Worm (Caenorhabditis elegans) whole organism, early embryonic: ENCODE data around the gene srx-108.

Experiments
- B0310.2 ChIP-seq: sonication (generic microtip); optimal IDR thresholded peaks from 2 replicates; lab custom pipeline; 2016; ENCODE audit warnings: mild to moderate bottlenecking, missing genetic modification characterization, missing compliant biosample characterization
- F13C5.2 ChIP-seq: sonication (generic microtip); optimal IDR thresholded peaks from 2 replicates; lab custom pipeline; 2017; ENCODE audit warnings: mild to moderate bottlenecking, missing genetic modification characterization, inconsistent platforms, missing compliant biosample characterization
- aly-1 ChIP-seq: sonication (generic microtip); optimal IDR thresholded peaks from 2 replicates; lab custom pipeline; 2016; ENCODE audit warnings: missing genetic modification characterization, missing compliant biosample characterization
- ama-1 ChIP-seq: fragments of 150-350 bp; optimal IDR thresholded peaks from 2 replicates; lab custom pipeline; 2014
- ceh-13 ChIP-seq: fragments of 200-800 bp; sonication (Bioruptor generic); optimal IDR thresholded peaks from 2 replicates; lab custom pipeline; 2018; ENCODE audit warnings: mild to moderate bottlenecking, missing genetic modification characterization, missing compliant biosample characterization
- ceh-36 ChIP-seq: sonication (generic microtip); optimal IDR thresholded peaks from 2 replicates; lab custom pipeline; 2016; ENCODE audit warnings: missing genetic modification characterization, inconsistent platforms, missing compliant biosample characterization
- ets-7 ChIP-seq: sonication (generic microtip); optimal IDR thresholded peaks from 2 replicates; lab custom pipeline; 2016; ENCODE audit warnings: missing genotype, missing genetic modification characterization, missing compliant biosample characterization
- flt-1 ChIP-seq: fragments of 200-800 bp; sonication (Bioruptor generic); IDR thresholded peaks from 2 replicates; pipeline ENCODE4 v1.3.6; 2022; ENCODE audit warnings: missing genetic modification characterization, missing compliant biosample characterization
- hmbx-1 ChIP-seq: sonication (generic microtip); optimal IDR thresholded peaks from 2 replicates; lab custom pipeline; 2016; ENCODE audit warnings: mild to moderate bottlenecking, missing genetic modification characterization, missing compliant biosample characterization
- hmg-4 ChIP-seq: fragments of 200-800 bp; sonication (Bioruptor generic); optimal IDR thresholded peaks from 2 replicates; lab custom pipeline; 2018; ENCODE audit warnings: mild to moderate bottlenecking, missing genetic modification characterization, missing compliant biosample characterization
- hnd-1 ChIP-seq: sonication (generic microtip); optimal IDR thresholded peaks from 2 replicates; lab custom pipeline; 2016; ENCODE audit warnings: missing genetic modification characterization, missing compliant biosample characterization
- pes-1 ChIP-seq: fragments of 200-800 bp; sonication (Bioruptor generic); IDR thresholded peaks from 2 replicates; pipeline ENCODE4 v1.3.6; 2022; ENCODE audit warnings: missing genetic modification reagents, missing genetic modification characterization, missing compliant biosample characterization
- scrt-1 ChIP-seq: fragments of 200-800 bp; sonication (Bioruptor generic); IDR thresholded peaks from 2 replicates; pipeline ENCODE4 v1.3.6; 2022; ENCODE audit warnings: missing genetic modification characterization, missing compliant biosample characterization
- sea-1 ChIP-seq: fragments of 200-800 bp; sonication (Bioruptor generic); conservative IDR thresholded peaks from 2 replicates; pipeline ENCODE4 v1.3.6; 2022; ENCODE audit warnings: missing genetic modification characterization, missing compliant biosample characterization
- tbx-11 ChIP-seq: fragments of 200-800 bp; sonication (Bioruptor generic); IDR thresholded peaks from 2 replicates; pipeline ENCODE4 v1.3.6; 2022; ENCODE audit warnings: missing genetic modification characterization, missing compliant biosample characterization
- tbx-37 ChIP-seq: fragments of 200-800 bp; sonication (Bioruptor generic); conservative IDR thresholded peaks from 2 replicates; pipeline ENCODE4 v1.3.6; 2022; ENCODE audit warnings: missing genetic modification reagents, missing genetic modification characterization, missing compliant biosample characterization
- tra-4 ChIP-seq: sonication (generic microtip); optimal IDR thresholded peaks from 2 replicates; lab custom pipeline; 2017; ENCODE audit warnings: missing genetic modification characterization, missing compliant biosample characterization

srx-108 gene

DNA sequence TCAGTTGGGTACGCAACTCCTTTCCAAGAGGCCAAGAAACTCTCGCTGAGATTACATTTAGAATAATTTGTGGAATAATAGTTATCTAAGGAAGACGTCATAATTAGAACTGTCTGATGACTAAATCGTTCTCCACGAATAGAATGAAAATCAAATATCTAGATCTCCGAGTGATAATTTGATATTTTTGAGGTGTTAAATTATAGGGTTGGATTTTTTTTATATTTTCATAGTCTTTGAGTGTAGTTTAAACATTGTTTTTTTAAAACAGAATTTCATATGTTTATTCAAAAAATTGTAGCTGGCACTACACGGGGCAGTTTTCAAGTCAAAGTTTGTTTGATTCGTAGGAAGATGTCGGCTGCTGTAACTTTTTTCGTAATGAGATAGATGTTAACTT, 11.0 kb downstream of the srx-108 start, which contains the start of gene srh-99:
Gene srh-99, minus strand, starts transcription at position 101 of the 400 bp plus-strand sequence.
- no peak for TF ChIP-seq F13C5.2
- TF ChIP-seq ets-7 (tag; lab: Kevin White, UChicago) = no peak
- no peak for TF ChIP-seq ceh-36 (tag; lab: Kevin White, UChicago)
- no peak for TF ChIP-seq B0310.2 (tag; lab: Kevin White, UChicago)
- no peak for TF ChIP-seq tbx-11
- no peak for TF ChIP-seq flt-1 (GFP tag; lab: Robert Waterston, UW)
- TF ChIP-seq ceh-13 = no peak
- no peak for TF ChIP-seq tra-4 (tag; lab: Kevin White, UChicago)
- TF ChIP-seq aly-1 (tag; lab: Kevin White, UChicago) = no peak
- no peak for TF ChIP-seq scrt-1 (GFP tag; lab: Robert Waterston, UW)
- TF ChIP-seq pes-1 (GFP tag; lab: Robert Waterston, UW) = no peak
- TF ChIP-seq sea-1 (GFP tag; lab: Robert Waterston, UW) = no peak

DNA sequence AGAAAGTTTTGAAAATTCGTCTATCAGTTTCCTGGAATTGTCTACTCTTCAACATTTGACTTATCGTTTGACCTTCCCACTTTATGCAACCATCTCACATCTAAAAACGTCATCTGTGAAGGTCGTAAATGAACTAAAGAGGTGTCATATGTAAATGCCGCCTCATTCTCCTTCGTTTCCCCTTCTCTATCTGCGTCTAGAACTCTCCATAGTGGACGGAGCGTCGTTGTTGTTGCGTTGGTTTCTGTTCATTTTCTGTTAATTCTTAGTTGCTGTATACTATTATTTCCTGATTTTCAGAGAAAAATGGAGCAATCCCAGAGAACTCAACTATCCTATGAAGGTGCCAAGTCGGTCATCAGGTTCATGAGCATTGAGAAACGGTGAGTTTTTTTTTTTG, 11.5 kb downstream of the srx-108 start, which contains the start of gene fbxc-52:
Gene fbxc-52, plus strand, starts transcription at position 301 of the 400 bp plus-strand sequence.
- no peak for TF ChIP-seq tra-4 (tag; lab: Kevin White, UChicago)

DNA sequence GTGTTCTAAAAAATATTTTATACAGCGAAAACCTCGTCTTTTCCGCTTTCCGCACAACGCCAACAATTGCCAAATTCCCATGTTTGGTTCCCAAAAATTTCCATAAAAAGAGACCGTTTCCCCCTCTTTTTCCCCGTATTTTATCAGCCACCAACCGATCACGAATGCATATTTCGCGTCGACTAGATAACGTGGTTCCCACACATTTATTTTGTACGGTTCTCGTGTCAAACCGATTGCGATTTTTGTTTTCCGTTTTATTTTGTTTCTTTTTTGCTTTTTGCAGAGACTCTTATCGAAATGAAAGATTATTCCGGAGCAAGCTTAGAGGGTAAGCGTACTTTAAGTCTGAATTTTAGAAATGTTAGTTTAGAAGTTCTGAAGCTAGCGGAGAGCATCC, 15.6 kb downstream of the srx-108 start, which contains the start of gene C46E10.3:
Gene C46E10.3, plus strand, starts transcription at position 301 of the 400 bp plus-strand sequence.
- no peak for TF ChIP-seq ceh-36 (tag; lab: Kevin White, UChicago)
- TF ChIP-seq aly-1 (tag; lab: Kevin White, UChicago) = no peak
- TF ChIP-seq hmbx-1 (tag; lab: Kevin White, UChicago) = no peak
- no peak for TF ChIP-seq ama-1 (lab: Kevin White, UChicago)
- no peak for TF ChIP-seq B0310.2 (tag; lab: Kevin White, UChicago)
- no peak for TF ChIP-seq sea-1 (GFP tag; lab: Robert Waterston, UW)
- TF ChIP-seq scrt-1 (GFP tag; lab: Robert Waterston, UW) = no peak
- TF ChIP-seq flt-1 (GFP tag; lab: Robert Waterston, UW) = no peak
- TF ChIP-seq ets-7 (tag; lab: Kevin White, UChicago) = no peak
- TF ChIP-seq ceh-13 = no peak
- no peak for TF ChIP-seq hnd-1 (tag; lab: Kevin White, UChicago)
- TF ChIP-seq tra-4 (tag; lab: Kevin White, UChicago) = no peak

DNA sequence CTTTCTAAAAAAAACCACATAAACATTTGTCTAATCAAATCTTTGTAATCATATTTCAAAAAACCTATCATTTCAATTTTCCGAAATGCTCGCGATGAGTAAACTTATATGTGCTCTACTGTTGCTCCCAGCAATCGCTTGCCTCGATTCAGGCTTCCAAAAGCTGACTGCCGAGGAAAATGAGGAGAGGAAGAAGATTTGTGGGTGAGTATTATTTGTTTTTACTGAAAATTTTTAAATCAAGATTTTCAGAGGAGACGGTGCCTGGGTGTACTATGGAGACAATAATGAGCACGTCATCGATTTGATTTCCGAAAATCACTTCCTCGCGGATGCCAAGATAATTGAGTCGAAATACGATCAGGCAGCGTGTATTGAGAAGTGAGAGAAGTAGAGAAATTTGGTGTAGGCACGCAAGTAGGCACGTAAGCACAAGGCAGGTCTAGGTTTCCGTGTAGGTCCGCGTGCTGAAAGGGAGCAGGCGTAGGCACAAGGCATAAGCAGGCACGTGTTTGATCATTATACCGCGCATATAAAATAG, 18.8 kb downstream of the srx-108 start, which contains the start of gene C46E10.1:
Gene C46E10.1, plus strand, starts transcription at position 51 of the 541 bp plus-strand sequence.
- TF ChIP-seq tbx-37 = no peak
- TF ChIP-seq ceh-36 (tag; lab: Kevin White, UChicago) = no peak
- no peak for TF ChIP-seq scrt-1 (GFP tag; lab: Robert Waterston, UW)
- no peak for TF ChIP-seq hnd-1 (tag; lab: Kevin White, UChicago)
- TF ChIP-seq tra-4 (tag; lab: Kevin White, UChicago) = no peak
- TF ChIP-seq ceh-13 = no peak
- TF ChIP-seq ets-7 (tag; lab: Kevin White, UChicago) = no peak
- no peak for TF ChIP-seq ama-1 (lab: Kevin White, UChicago)
- TF ChIP-seq flt-1 (GFP tag; lab: Robert Waterston, UW) = no peak
- no peak for TF ChIP-seq tbx-11
- no peak for TF ChIP-seq B0310.2 (tag; lab: Kevin White, UChicago)
- no peak for TF ChIP-seq hmg-4 (GFP tag; lab: Kevin White, UChicago)
- TF ChIP-seq pes-1 (GFP tag; lab: Robert Waterston, UW) = no peak
- TF ChIP-seq hmbx-1 (tag; lab: Kevin White, UChicago) = no peak
- no peak for TF ChIP-seq F13C5.2
- no peak for TF ChIP-seq aly-1 (tag; lab: Kevin White, UChicago)
- TF ChIP-seq sea-1 (GFP tag; lab: Robert Waterston, UW) = no peak

DNA sequence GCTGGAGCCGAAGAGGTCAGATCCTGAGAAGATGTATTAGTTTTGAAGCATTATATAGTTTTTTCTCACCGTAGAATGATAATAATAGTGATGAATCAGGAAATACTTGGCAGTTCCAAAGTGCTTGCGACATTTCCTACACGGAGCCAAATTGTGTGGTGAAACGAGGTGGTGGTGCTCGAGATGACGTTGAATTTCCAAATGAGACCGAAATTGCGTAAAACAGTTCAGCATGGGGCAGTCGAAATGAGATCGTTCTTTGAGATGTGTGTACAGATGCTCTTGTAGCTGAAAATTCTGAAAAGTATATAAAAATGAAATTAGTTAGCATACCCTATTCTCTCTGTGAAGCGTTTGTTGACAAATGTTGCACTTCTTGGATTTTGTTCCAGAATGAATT, 22.6 kb downstream of the srx-108 start, which contains the start of gene C46E10.8:
Gene C46E10.8, minus strand, starts transcription at position 101 of the 400 bp plus-strand sequence.
- TF ChIP-seq scrt-1 (GFP tag; lab: Robert Waterston, UW) = no peak
- no peak for TF ChIP-seq tra-4 (tag; lab: Kevin White, UChicago)
- no peak for TF ChIP-seq tbx-37
- no peak for TF ChIP-seq tbx-11
- TF ChIP-seq ama-1 (lab: Kevin White, UChicago) = no peak
- TF ChIP-seq hnd-1 (tag; lab: Kevin White, UChicago) = no peak
- TF ChIP-seq ceh-36 (tag; lab: Kevin White, UChicago) = no peak
- TF ChIP-seq flt-1 (GFP tag; lab: Robert Waterston, UW) = no peak
- TF ChIP-seq ets-7 (tag; lab: Kevin White, UChicago) = no peak
- TF ChIP-seq pes-1 (GFP tag; lab: Robert Waterston, UW) = no peak
- TF ChIP-seq sea-1 (GFP tag; lab: Robert Waterston, UW) = no peak
- no peak for TF ChIP-seq hmg-4 (GFP tag; lab: Kevin White, UChicago)
- TF ChIP-seq B0310.2 (tag; lab: Kevin White, UChicago) = no peak
- TF ChIP-seq ceh-13 = no peak
- no peak for TF ChIP-seq aly-1 (tag; lab: Kevin White, UChicago)

DNA sequence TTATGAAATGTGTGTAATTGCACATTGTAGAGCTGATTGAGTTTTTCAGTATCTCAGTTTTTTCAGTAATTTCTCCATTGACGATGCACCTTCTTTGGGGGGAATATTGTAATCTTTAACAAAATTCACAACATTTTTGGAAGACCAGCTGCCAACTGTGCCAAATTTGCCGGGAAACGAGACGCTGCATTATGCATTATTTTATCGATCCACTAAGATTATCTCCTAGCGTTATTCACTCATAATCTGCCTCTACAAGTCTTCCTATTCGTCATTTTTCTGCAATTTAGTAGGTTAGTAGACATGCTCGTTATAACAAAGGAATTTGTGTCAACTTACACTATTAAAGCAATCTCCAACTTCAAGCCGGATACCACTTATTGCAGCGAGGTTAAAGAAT, 26.3 kb downstream of the srx-108 start, which contains the start of the genes sdz-12 and bath-31:
Gene sdz-12, minus strand, starts transcription at position 101 of the 400 bp plus-strand sequence.
Gene bath-31, plus strand, starts transcription at position 251 of the 400 bp plus-strand sequence.
- TF ChIP-seq hmbx-1 (tag; lab: Kevin White, UChicago) (no peak), ceh-36 (tag; lab: Kevin White, UChicago) (no peak), tbx-11 (no peak), hmg-4 (GFP tag; lab: Kevin White, UChicago) (no peak), ama-1 (lab: Kevin White, UChicago) (no peak), scrt-1 (GFP tag; lab: Robert Waterston, UW) (no peak), B0310.2 (tag; lab: Kevin White, UChicago) (no peak), sea-1 (GFP tag; lab: Robert Waterston, UW) (no peak), ets-7 (tag; lab: Kevin White, UChicago) (no peak)

DNA sequence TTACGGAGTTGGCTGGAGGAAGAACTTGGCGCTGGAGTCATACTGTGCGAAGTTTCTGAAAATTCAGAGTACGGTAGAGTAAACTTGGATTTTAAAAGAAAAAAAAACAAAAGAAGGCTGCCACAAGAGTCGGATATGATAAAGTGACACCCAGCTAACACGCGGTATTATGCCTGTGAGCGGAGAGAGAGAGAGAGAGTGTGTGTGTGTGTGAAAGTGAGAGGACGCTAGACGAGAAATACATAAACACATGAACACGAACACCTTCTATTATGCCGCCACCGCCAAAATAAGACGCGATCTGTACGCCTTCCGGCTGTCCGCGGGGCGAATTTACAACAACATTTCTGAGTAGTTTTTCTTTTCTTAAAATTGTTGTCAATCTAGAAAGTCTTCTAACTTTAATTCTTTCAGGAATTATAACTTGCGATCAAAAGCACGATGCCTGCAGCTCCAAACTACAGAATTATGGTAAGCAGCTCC, 31.5 kb downstream of the srx-108 start, which contains the start of gene F12E12.6:
Gene F12E12.6, minus strand, starts transcription at position 51 of the 483 bp plus-strand sequence.
- TF ChIP-seq tbx-37 (no peak), hmg-4 (GFP tag; lab: Kevin White, UChicago) (no peak)
